Fruit fly (Drosophila melanogaster) whole organism, prepupa: ENCODE results near the gene Tmf.

Experiments used
- CG6163 ChIP-seq: fragments of 200-800 bp; sonication (Bioruptor generic); IDR thresholded peaks from 3 replicates; pipeline ENCODE4 v1.3.6; 2022; ENCODE audit warnings: missing biosample characterization, missing genetic modification characterization
- OdsH ChIP-seq: fragments of 200-800 bp; sonication (Bioruptor generic); optimal IDR thresholded peaks from 3 replicates; lab custom pipeline; 2016; ENCODE audit warnings: missing biosample characterization, missing genetic modification characterization
- fd59A ChIP-seq: fragments of 200-800 bp; sonication (Bioruptor generic); optimal IDR thresholded peaks from 2 replicates; lab custom pipeline; 2017; ENCODE audit warnings: missing biosample characterization, mild to moderate bottlenecking, missing genetic modification characterization, missing genetic modification reagents

- peak; percentile 74 for TF ChIP-seq fd59A (GFP tag; lab: Kevin White, UChicago)
- no peak; the same call in 2 of the 3 replicates for TF ChIP-seq CG6163 (GFP tag; lab: Robert Waterston, UW)
- peak; percentile 81 for TF ChIP-seq OdsH (GFP tag; lab: Kevin White, UChicago)
Measured at dm6 chrX:6867175-6868023, 23.3 kb downstream of the Tmf start, which contains the start of gene CG14434.
